Worm (Caenorhabditis elegans): ENCODE results near the gene bcl-11.

bcl-11 gene

DNA sequence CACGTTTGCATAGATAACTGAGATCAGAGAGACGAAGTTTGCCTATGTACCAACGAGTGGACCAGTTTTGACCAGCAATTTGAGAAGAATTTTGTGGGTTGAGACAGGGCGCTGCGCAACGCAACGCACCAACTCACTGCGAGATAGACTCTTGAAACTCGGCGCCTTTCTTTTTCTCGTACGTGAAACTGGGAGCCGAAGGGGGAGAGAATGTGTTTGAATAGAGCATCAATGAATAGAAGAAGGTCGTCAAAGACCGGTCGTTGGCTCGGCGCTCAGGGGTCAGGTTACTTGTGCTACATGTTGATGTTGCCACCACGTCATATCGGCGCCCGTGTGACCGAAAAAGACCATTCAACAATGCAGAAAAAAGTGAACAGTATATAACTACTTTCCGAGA, 3.7 kb downstream of the bcl-11 start (continued):
- TF ChIP-seq hlh-6 (tag; optimal IDR thresholded peaks at IDR 0.05) (no peak), ceh-18 (tag; optimal IDR thresholded peaks at IDR 0.05) (peak; percentile 26), eyg-1 (tag; optimal IDR thresholded peaks at IDR 0.05) (no peak), unc-55 (GFP tag; optimal IDR thresholded peaks at IDR 0.05) (no peak)

- TF ChIP-seq zip-5 (tag; optimal IDR thresholded peaks at IDR 0.05) (no peak), che-1 (tag; optimal IDR thresholded peaks at IDR 0.05) (no peak), ceh-22 (tag; optimal IDR thresholded peaks at IDR 0.05) (no peak), lim-6 (tag; optimal IDR thresholded peaks at IDR 0.05) (no peak), sox-4 (tag; optimal IDR thresholded peaks at IDR 0.05) (no peak), hlh-8 (tag; optimal IDR thresholded peaks at IDR 0.05) (no peak), T23F11.4 (GFP tag; optimal IDR thresholded peaks at IDR 0.05) (no peak), madf-2 (tag; optimal IDR thresholded peaks at IDR 0.05) (no peak), pros-1 (tag; optimal IDR thresholded peaks at IDR 0.05) (no peak), pha-4 (tag; optimal IDR thresholded peaks at IDR 0.05) (no peak), tbx-2 (tag; optimal IDR thresholded peaks at IDR 0.05) (no peak), ztf-16 (tag; optimal IDR thresholded peaks at IDR 0.05) (no peak), pha-2 (tag; optimal IDR thresholded peaks at IDR 0.05) (no peak), unc-86 (tag; optimal IDR thresholded peaks at IDR 0.05) (no peak), C38D4.7 (GFP tag; optimal IDR thresholded peaks at IDR 0.05) (no peak), ceh-24 (tag; optimal IDR thresholded peaks at IDR 0.05) (no peak), ahr-1 (tag; optimal IDR thresholded peaks at IDR 0.05) (no peak), unc-42 (tag; optimal IDR thresholded peaks at IDR 0.05) (no peak), K02D7.2 (tag; optimal IDR thresholded peaks at IDR 0.05) (no peak), Y22D7AL.16 (tag; optimal IDR thresholded peaks at IDR 0.05) (no peak)
These were observed 5.9 kb downstream of the bcl-11 start for ce11 chrV:6361688-6362087.

- TF ChIP-seq ttx-3 (tag; optimal IDR thresholded peaks at IDR 0.05) = no peak
- TF ChIP-seq ceh-45 (GFP tag; IDR thresholded peaks at IDR 0.05) = no peak
- TF ChIP-seq unc-55 (GFP tag; optimal IDR thresholded peaks at IDR 0.05) = no peak
- no peak for TF ChIP-seq T23F11.4 (GFP tag; optimal IDR thresholded peaks at IDR 0.05)
- TF ChIP-seq unc-3 (GFP tag; conservative IDR thresholded peaks at IDR 0.05) = no peak
- TF ChIP-seq unc-3 (tag; optimal IDR thresholded peaks at IDR 0.05) = no peak
- no peak for TF ChIP-seq nhr-11 (tag; optimal IDR thresholded peaks at IDR 0.05)
- no peak for TF ChIP-seq odd-2 (tag; optimal IDR thresholded peaks at IDR 0.05)
- no peak for TF ChIP-seq npax-4 (tag; optimal IDR thresholded peaks at IDR 0.05)
- TF ChIP-seq fkh-10 (GFP tag; optimal IDR thresholded peaks at IDR 0.05) = no peak
- no peak for TF ChIP-seq elt-4 (tag; optimal IDR thresholded peaks at IDR 0.05)
- no peak for TF ChIP-seq che-1 (tag; optimal IDR thresholded peaks at IDR 0.05)
- TF ChIP-seq sox-4 (tag; optimal IDR thresholded peaks at IDR 0.05) = no peak
- no peak for TF ChIP-seq ref-2 (tag; optimal IDR thresholded peaks at IDR 0.05)
- TF ChIP-seq fkh-6 (tag; optimal IDR thresholded peaks at IDR 0.05) = no peak
These were observed 9.0 kb downstream of the bcl-11 start for ce11 chrV:6364806-6365205.

DNA sequence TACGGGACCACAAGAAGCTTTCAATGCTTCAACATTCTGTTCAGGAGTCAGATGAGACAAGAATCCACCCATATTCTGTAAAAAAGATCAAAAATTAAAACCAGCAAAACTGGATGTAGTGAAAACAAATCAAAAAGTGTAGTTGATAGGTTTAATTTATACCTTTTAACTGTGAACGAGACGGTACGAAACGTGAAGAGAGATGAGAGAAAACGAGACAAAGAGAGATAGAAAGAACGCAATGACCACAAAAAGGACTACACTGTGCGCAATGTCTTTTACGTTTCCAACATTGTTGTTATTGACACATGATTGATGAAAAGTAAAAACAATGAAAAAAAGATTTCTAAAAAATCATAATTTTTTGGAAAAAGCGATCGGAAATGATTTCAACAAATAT, 9.8 kb downstream of the bcl-11 start, which contains the start of gene cest-33:
TSS of gene cest-33 (minus strand) at position 75 of the 400 bp plus-strand sequence.
- TF ChIP-seq ceh-45 (GFP tag; IDR thresholded peaks at IDR 0.05) = no peak
- TF ChIP-seq eyg-1 (tag; optimal IDR thresholded peaks at IDR 0.05) = no peak
- TF ChIP-seq nhr-232 (tag; optimal IDR thresholded peaks at IDR 0.05) = no peak
- no peak for TF ChIP-seq K09A11.1 (tag; optimal IDR thresholded peaks at IDR 0.05; ENCODE audit: insufficient read depth)
- no peak for TF ChIP-seq tbx-7 (tag; optimal IDR thresholded peaks at IDR 0.05)
- no peak for TF ChIP-seq unc-55 (GFP tag; optimal IDR thresholded peaks at IDR 0.05)
- TF ChIP-seq pha-4 (tag; optimal IDR thresholded peaks at IDR 0.05) = no peak
